Fruit fly (Drosophila melanogaster) whole organism, wandering third instar larva: ENCODE data around the gene CG10591.

Experiments
- Abd-B ChIP-seq: fragments of >200 bp; optimal IDR thresholded peaks from 2 replicates; lab custom pipeline; 2017; ENCODE audit warnings: missing biosample characterization, missing genetic modification characterization
- CG9705 ChIP-seq: fragments of 200-800 bp; sonication (Bioruptor generic); optimal IDR thresholded peaks from 2 replicates; lab custom pipeline; 2018; ENCODE audit warnings: missing biosample characterization, mild to moderate bottlenecking, missing genetic modification characterization
- CrebA ChIP-seq: fragments of 200-800 bp; sonication (Bioruptor generic); optimal IDR thresholded peaks from 2 replicates; lab custom pipeline; 2016; ENCODE audit warnings: missing biosample characterization, mild to moderate bottlenecking, missing genetic modification characterization, borderline replicate concordance
- Dfd ChIP-seq: fragments of >200 bp; optimal IDR thresholded peaks from 2 replicates; lab custom pipeline; 2017; ENCODE audit warnings: missing biosample characterization, missing genetic modification characterization
- Dif ChIP-seq: fragments of 200-275, 200-300 bp; sonication (Bioruptor generic); optimal IDR thresholded peaks from 2 replicates; lab custom pipeline; 2018; ENCODE audit warnings: missing biosample characterization, missing genetic modification characterization; ENCODE audit not compliant: partially characterized antibody
- Hnf4 ChIP-seq: fragments of 200-800 bp; sonication (Bioruptor generic); optimal IDR thresholded peaks from 2 replicates; lab custom pipeline; 2016; ENCODE audit warnings: missing biosample characterization, mild to moderate bottlenecking, missing genetic modification characterization
- Hr78 ChIP-seq: fragments of >200 bp; optimal IDR thresholded peaks from 2 replicates; lab custom pipeline; 2017; ENCODE audit warnings: missing biosample characterization, missing genetic modification characterization
- Hr83 ChIP-seq: fragments of 200-300 bp; sonication (Bioruptor generic); optimal IDR thresholded peaks from 2 replicates; lab custom pipeline; 2016; ENCODE audit warnings: missing biosample characterization, mild to moderate bottlenecking, missing genetic modification characterization, moderate library complexity; ENCODE audit not compliant: poor library complexity, severe bottlenecking
- Jra ChIP-seq: sonication (Bioruptor generic); optimal IDR thresholded peaks from 2 replicates; lab custom pipeline; 2016; ENCODE audit warnings: missing biosample characterization, missing genetic modification characterization
- Myc ChIP-seq: fragments of >200 bp; optimal IDR thresholded peaks from 2 replicates; lab custom pipeline; 2017
- N ChIP-seq: fragments of >200 bp; optimal IDR thresholded peaks from 2 replicates; lab custom pipeline; 2018; ENCODE audit warnings: missing biosample characterization, missing external identifiers, missing genetic modification characterization
- OdsH ChIP-seq: fragments of 200-800 bp; sonication (Bioruptor generic); optimal IDR thresholded peaks from 2 replicates; lab custom pipeline; 2016; ENCODE audit warnings: missing biosample characterization, mild to moderate bottlenecking, missing genetic modification characterization
- Rel ChIP-seq, 2 experiments: fragments of 200-800 bp; sonication (Bioruptor generic) in 1 of 2; optimal IDR thresholded peaks; 2 replicates in 1 of 2; 3 replicates in 1 of 2; lab custom pipeline; 2016 to 2019; ENCODE audit warnings: mild to moderate bottlenecking in 2 of 2, missing biosample characterization in 2 of 2, missing genetic modification characterization in 2 of 2, moderate library complexity in 1 of 2
- Sp1 ChIP-seq: fragments of 200-800 bp; sonication (Bioruptor generic); optimal IDR thresholded peaks from 3 replicates; lab custom pipeline; 2019; ENCODE audit warnings: missing biosample characterization, mild to moderate bottlenecking, missing genetic modification characterization, moderate library complexity
- Vsx2 ChIP-seq: fragments of 200-300, 225-300 bp; sonication (Bioruptor generic); optimal IDR thresholded peaks from 2 replicates; lab custom pipeline; 2018; ENCODE audit warnings: missing biosample characterization, missing genetic modification characterization; ENCODE audit not compliant: partially characterized antibody
- br ChIP-seq: fragments of 200-800 bp; sonication (Bioruptor generic); optimal IDR thresholded peaks from 2 replicates; lab custom pipeline; 2016; ENCODE audit warnings: missing biosample characterization, missing genetic modification characterization
- dl ChIP-seq, 2 experiments: fragments of 175-275, 200-275 bp in 1 of 2; fragments of 200-275 bp in 1 of 2; sonication (Bioruptor generic); optimal IDR thresholded peaks; lab custom pipeline; 2018; ENCODE audit warnings: mild to moderate bottlenecking in 2 of 2, missing biosample characterization in 2 of 2, missing genetic modification characterization in 2 of 2, moderate library complexity in 2 of 2; ENCODE audit not compliant: partially characterized antibody in 2 of 2, insufficient read depth in 1 of 2
- dmrt93B ChIP-seq: fragments of 200-800 bp; sonication (Bioruptor generic); optimal IDR thresholded peaks from 2 replicates; lab custom pipeline; 2018; ENCODE audit warnings: missing biosample characterization, mild to moderate bottlenecking, missing genetic modification characterization
- dsf ChIP-seq: sonication (Bioruptor generic); optimal IDR thresholded peaks from 2 replicates; lab custom pipeline; 2016; ENCODE audit warnings: missing biosample characterization, missing genetic modification characterization, borderline replicate concordance
- foxo ChIP-seq, 2 experiments: fragments of 200-800 bp; sonication (Bioruptor generic); optimal IDR thresholded peaks; 2 replicates in 1 of 2; 3 replicates in 1 of 2; lab custom pipeline; 2016 to 2017; ENCODE audit warnings: missing biosample characterization in 2 of 2, missing genetic modification characterization in 2 of 2
- fru ChIP-seq: fragments of 200-800 bp; sonication (Bioruptor generic); optimal IDR thresholded peaks from 3 replicates; lab custom pipeline; 2016; ENCODE audit warnings: missing biosample characterization, mild to moderate bottlenecking, missing genetic modification characterization
- lola ChIP-seq: fragments of >200 bp; optimal IDR thresholded peaks from 2 replicates; lab custom pipeline; 2017; ENCODE audit warnings: missing biosample characterization, missing genetic modification characterization
- pan ChIP-seq: fragments of >200 bp; optimal IDR thresholded peaks from 2 replicates; lab custom pipeline; 2017
- psq ChIP-seq: fragments of 200-800 bp; sonication (Bioruptor generic); optimal IDR thresholded peaks from 3 replicates; lab custom pipeline; 2017; ENCODE audit warnings: missing biosample characterization, mild to moderate bottlenecking, missing genetic modification characterization, moderate library complexity
- rgr ChIP-seq: fragments of 200-800 bp; sonication (Bioruptor generic); optimal IDR thresholded peaks from 3 replicates; lab custom pipeline; 2016; ENCODE audit warnings: missing biosample characterization, mild to moderate bottlenecking, missing genetic modification characterization
- sv ChIP-seq: fragments of 200-800 bp; sonication (Bioruptor generic); optimal IDR thresholded peaks from 3 replicates; lab custom pipeline; 2016; ENCODE audit warnings: missing biosample characterization, missing genetic modification characterization
- tai ChIP-seq: sonication (Bioruptor generic); optimal IDR thresholded peaks from 2 replicates; lab custom pipeline; 2016; ENCODE audit warnings: missing biosample characterization, missing genetic modification characterization

The CG10591 gene

DNA sequence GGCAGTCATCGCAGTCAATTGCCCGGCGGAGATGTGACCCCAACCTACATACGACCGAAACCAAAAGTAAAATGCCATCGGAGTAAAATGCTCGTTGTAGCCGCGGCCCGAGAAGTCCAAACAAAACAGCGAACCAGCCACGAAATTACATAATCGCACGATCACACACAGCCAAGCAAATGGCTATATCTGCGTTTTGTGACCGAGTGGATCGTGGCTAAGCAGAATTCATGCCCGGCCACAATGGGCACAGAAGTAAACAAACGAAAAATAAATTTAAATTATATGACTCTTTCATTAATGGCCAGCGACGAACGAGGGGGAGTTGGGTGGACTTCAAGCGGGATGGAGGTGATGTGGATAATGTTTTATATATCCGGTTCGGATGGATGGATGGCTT lies 29.8 kb downstream of the CG10591 start:
- TF ChIP-seq Sp1 (GFP tag; lab: Kevin White, UChicago) (no peak), rgr (GFP tag; lab: Kevin White, UChicago) (no peak), br (GFP tag; lab: Kevin White, UChicago) (no peak), CG9705 (GFP tag; lab: Kevin White, UChicago) (no peak), Dif (GFP tag; lab: Kevin White, UChicago) (no peak), tai (GFP tag; lab: Kevin White, UChicago) (no peak), pan (lab: Kevin White, UChicago) (no peak), fru (GFP tag; lab: Kevin White, UChicago) (no peak), Hr78 (GFP tag; lab: Kevin White, UChicago) (no peak), sv (GFP tag; lab: Kevin White, UChicago) (no peak), OdsH (no peak), Jra (GFP tag; lab: Kevin White, UChicago) (no peak)

dm6 chr3L:5568361-5568760 lies 31.1 kb downstream of the CG10591 start:
- TF ChIP-seq CrebA = no peak
- no peak for TF ChIP-seq Myc (lab: Kevin White, UChicago)

DNA sequence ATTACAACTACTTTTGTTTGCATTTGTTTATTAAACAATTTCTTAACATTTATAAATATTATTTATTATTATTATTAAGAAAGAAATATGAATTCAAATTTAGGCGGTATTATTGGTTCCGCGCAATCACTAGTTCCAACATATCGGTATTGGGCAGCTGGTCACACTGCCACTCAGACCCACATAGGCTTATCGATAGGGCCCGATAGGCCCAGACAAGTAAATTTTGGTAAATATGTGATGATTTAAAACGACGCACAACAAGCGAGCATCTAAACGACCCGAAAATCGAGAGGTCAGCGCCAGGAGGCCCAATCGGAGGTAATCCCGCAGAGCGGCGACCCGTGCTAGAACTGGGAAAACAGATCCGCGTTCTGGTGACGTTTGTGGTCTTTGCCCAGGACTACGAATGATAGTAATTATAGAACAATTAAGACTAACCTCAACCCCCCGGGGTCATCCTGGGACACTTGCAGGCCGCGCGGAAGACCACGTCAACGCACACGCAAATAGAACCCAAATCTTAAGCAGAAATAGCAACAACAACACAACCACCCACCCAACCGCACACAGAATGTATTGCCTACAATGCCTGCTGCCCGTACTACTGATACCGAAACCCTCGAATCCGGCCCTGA lies 34.3 kb downstream of the CG10591 start, which contains the start of gene bc10:
Gene bc10, plus strand, starts transcription at position 181 of the 638 bp plus-strand sequence.
- no peak for TF ChIP-seq Rel (GFP tag; optimal IDR thresholded peaks at IDR 0.05; lab: Kevin White, UChicago)
- peak; percentile 10 for TF ChIP-seq Rel (tag; optimal IDR thresholded peaks at IDR 0.05; lab: Kevin White, UChicago)
- peak; percentile 98 for TF ChIP-seq rgr (GFP tag; lab: Kevin White, UChicago)
- peak; percentile 32 for TF ChIP-seq Hr83 (GFP tag; lab: Kevin White, UChicago)
- no peak for TF ChIP-seq Hnf4 (GFP tag; lab: Kevin White, UChicago)

DNA sequence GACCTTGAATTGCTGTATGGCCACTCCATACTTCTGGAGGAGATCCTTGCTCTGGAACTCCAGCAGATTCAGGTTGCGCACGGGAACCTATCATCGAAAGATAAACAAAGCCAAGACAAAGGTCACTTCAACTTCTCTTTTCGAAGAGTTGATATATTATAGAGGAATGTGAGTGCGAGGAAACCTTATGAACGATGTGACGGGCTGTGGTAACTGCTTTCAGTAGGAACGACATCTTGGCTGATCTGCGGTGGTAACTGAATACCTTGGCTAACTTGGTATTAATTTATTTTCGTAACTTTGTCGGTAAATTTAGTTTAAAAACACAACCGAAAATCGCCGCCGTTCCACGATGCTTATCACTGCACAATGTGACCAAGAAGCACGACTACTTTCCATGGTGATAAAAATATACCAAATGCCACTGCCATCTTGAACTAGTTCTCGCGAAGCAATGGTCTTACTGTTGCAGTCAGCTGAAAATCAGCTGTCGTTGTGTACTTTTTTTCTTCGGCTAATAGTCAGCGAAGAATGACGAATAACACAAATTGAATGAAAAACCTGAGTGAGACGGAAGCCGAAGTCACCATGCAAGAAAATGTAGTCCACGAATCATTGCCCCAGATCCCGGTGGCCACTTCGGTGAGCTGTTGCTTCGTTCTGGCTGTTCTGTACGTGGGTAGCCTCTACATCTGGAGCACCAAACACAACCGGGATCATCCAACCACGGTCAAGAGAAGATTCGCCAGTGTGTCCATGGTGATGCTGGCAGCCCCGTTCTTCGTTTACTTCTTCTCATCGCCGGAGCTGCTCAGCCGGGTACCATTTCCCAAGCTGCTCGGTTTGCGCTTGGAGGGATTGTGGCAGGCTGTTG lies 35.9 kb downstream of the CG10591 start, which contains the start of the genes ScsbetaG and Sras:
Gene ScsbetaG, minus strand, starts transcription at position 383 of the 874 bp plus-strand sequence.
Gene Sras, plus strand, starts transcription at position 466 of the 874 bp plus-strand sequence.
- no peak for TF ChIP-seq Dfd (GFP tag; lab: Kevin White, UChicago)
- TF ChIP-seq dl (GFP tag; optimal IDR thresholded peaks at IDR 0.05; lab: Kevin White, UChicago; ENCODE audit: insufficient read depth in 1 of 2, partially characterized antibody in 2 of 2) = no peak
- TF ChIP-seq Abd-B (GFP tag; lab: Kevin White, UChicago) = no peak
- no peak for TF ChIP-seq tai (GFP tag; lab: Kevin White, UChicago)
- peak; percentile 5 for TF ChIP-seq Vsx2 (GFP tag; lab: Kevin White, UChicago)
- TF ChIP-seq Rel (GFP tag; optimal IDR thresholded peaks at IDR 0.05; lab: Kevin White, UChicago) = no peak
- TF ChIP-seq Rel (tag; optimal IDR thresholded peaks at IDR 0.05; lab: Kevin White, UChicago) = peak; percentile 96
- TF ChIP-seq, all 38 proteins: peak for 2

DNA sequence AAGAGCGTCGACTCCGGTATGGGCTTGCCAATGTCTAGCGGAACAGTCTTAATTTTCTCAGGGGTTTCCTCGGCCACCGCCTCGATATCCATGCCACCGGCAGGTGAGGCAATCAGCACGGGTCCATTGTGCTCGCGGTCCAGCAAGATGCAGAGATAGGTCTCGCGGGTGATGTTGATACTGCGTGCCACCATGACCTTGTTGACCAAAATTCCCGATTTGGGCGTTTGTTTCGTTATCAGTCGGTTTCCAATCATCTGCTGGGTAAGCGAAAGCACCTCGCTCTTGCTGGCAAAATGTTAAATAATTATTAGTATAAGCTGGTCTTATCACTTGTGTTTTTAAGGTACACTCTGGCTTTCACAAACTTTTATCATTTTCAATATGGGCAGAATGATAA lies 36.9 kb downstream of the CG10591 start:
- no peak for TF ChIP-seq Rel (GFP tag; optimal IDR thresholded peaks at IDR 0.05; lab: Kevin White, UChicago)
- TF ChIP-seq Rel (tag; optimal IDR thresholded peaks at IDR 0.05; lab: Kevin White, UChicago) = peak; percentile 42
- no peak for TF ChIP-seq dmrt93B (GFP tag; lab: Kevin White, UChicago)

DNA sequence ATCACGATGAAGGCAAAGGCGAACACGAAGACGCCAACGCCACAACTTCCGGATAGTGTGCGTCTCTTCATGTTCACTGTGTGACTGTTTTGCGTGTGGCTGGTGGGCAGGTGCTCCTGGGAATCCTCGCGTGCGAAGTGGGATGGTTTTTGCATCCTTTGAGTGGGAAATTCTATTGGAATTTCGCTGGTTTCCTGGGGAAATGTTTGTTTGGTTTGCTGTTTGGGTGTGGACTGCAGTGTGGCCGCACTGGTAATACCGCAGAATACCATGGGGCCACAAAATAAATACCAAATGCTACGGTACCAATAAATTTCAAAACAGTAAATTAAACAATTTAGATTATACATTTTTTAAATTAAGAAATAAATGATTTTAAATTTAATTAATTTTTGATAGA lies 38.2 kb downstream of the CG10591 start, which contains the start of gene sinu:
Gene sinu, minus strand, starts transcription at position 258 of the 400 bp plus-strand sequence.
- TF ChIP-seq sv (GFP tag; lab: Kevin White, UChicago) (no peak), lola (GFP tag; lab: Kevin White, UChicago) (no peak), psq (GFP tag; lab: Kevin White, UChicago) (no peak), dsf (GFP tag; lab: Kevin White, UChicago) (no peak), foxo (GFP tag; optimal IDR thresholded peaks at IDR 0.05; lab: Kevin White, UChicago) (no peak), N (GFP tag; lab: Kevin White, UChicago) (no peak), Vsx2 (GFP tag; lab: Kevin White, UChicago) (peak; percentile 53), dmrt93B (GFP tag; lab: Kevin White, UChicago) (no peak), Hr83 (GFP tag; lab: Kevin White, UChicago) (no peak)
